Worm (Caenorhabditis elegans) whole organism, young adult: Measurements from ENCODE around the gene F01F1.3.

Experiments used
- ZK185.1 ChIP-seq: sonication (generic microtip); optimal IDR thresholded peaks from 2 replicates; lab custom pipeline; 2016; ENCODE audit warnings: mild to moderate bottlenecking, missing genetic modification characterization, missing compliant biosample characterization; ENCODE audit not compliant: poor library complexity, severe bottlenecking
- atf-7 ChIP-seq: sonication (generic microtip); optimal IDR thresholded peaks from 2 replicates; lab custom pipeline; 2017; ENCODE audit warnings: mild to moderate bottlenecking, missing genetic modification characterization, missing compliant biosample characterization
- hrde-1 ChIP-seq: sonication (generic microtip); optimal IDR thresholded peaks from 2 replicates; lab custom pipeline; 2016; ENCODE audit warnings: missing genetic modification characterization, mild to moderate bottlenecking, missing compliant biosample characterization, moderate library complexity, missing genotype, missing genetic modification reagents, borderline replicate concordance
- let-607 ChIP-seq, 2 experiments: fragments of 200-800 bp in 1 of 2; sonication (Bioruptor generic) in 1 of 2; sonication (generic microtip) in 1 of 2; optimal IDR thresholded peaks; 2 replicates each; lab custom pipeline; 2016 to 2018; ENCODE audit warnings: mild to moderate bottlenecking in 2 of 2, missing compliant biosample characterization in 2 of 2, missing genetic modification characterization in 2 of 2, moderate library complexity in 2 of 2, missing genotype in 1 of 2
- lsy-27 ChIP-seq: sonication (generic microtip); optimal IDR thresholded peaks from 2 replicates; lab custom pipeline; 2017; ENCODE audit warnings: missing genetic modification characterization, mild to moderate bottlenecking, missing compliant biosample characterization, antibody characterized with exemption, missing genotype, borderline replicate concordance; ENCODE audit not compliant: insufficient read depth
- madf-6 ChIP-seq: fragments of 200-800 bp; sonication (Bioruptor generic); IDR thresholded peaks from 2 replicates; pipeline ENCODE4 v1.3.6; 2022; ENCODE audit warnings: missing genetic modification reagents, missing genetic modification characterization, missing compliant biosample characterization
- repo-1 ChIP-seq: sonication (generic microtip); optimal IDR thresholded peaks from 2 replicates; lab custom pipeline; 2017; ENCODE audit warnings: mild to moderate bottlenecking, missing genetic modification characterization, missing compliant biosample characterization
- tbx-9 ChIP-seq: sonication (generic microtip); optimal IDR thresholded peaks from 2 replicates; lab custom pipeline; 2016; ENCODE audit warnings: borderline replicate concordance, missing genetic modification characterization, inconsistent platforms, missing compliant biosample characterization

- TF ChIP-seq lsy-27 (tag; lab: Kevin White, UChicago) (no peak), atf-7 (tag; lab: Kevin White, UChicago) (no peak), ZK185.1 (no peak), repo-1 (no peak), hrde-1 (tag; lab: Kevin White, UChicago) (no peak), tbx-9 (tag; lab: Kevin White, UChicago) (no peak), madf-6 (GFP tag; lab: Robert Waterston, UW) (no peak), let-607 (tag; optimal IDR thresholded peaks at IDR 0.05; lab: Kevin White, UChicago) (no peak)
These were observed 3.1 kb downstream of the F01F1.3 start for ce11 chrIII:5874664-5875417.
